Worm (Caenorhabditis elegans): ENCODE data around the gene kin-2.

- no peak for TF ChIP-seq nfya-1 (tag; optimal IDR thresholded peaks at IDR 0.05)
- TF ChIP-seq Y22D7AL.16 (tag; optimal IDR thresholded peaks at IDR 0.05), result no peak
- TF ChIP-seq ceh-34 (tag; optimal IDR thresholded peaks at IDR 0.05), result no peak
- TF ChIP-seq tbx-7 (tag; optimal IDR thresholded peaks at IDR 0.05), result no peak
- no peak for TF ChIP-seq ceh-18 (tag; optimal IDR thresholded peaks at IDR 0.05)
- no peak for TF ChIP-seq ceh-2 (tag; optimal IDR thresholded peaks at IDR 0.05)
- no peak for TF ChIP-seq ceh-19 (GFP tag; optimal IDR thresholded peaks at IDR 0.05)
These were observed 5.1 kb upstream of the kin-2 start for ce11 chrX:5982799-5983198.
